Fruit fly (Drosophila melanogaster): ENCODE measurements around the gene Clic.

Clic gene

DNA sequence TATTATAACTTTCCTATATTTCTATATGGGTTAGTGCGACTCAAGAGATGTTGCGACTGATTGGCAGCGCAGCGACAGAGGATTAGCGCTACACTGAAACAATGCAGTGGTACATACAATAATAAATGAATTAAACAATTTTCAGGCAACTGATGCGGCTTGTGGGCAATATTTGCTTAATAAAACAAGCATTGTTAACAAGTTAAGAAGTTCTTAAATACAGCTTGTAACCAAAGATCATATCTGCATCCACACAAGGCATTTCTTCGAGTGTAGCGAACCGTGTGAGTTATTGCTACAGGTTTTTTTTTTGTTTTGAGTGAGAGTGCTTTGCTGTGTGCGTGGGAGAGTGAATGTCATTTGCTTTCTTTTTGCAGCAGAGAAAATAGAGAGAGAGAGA is 16.8 kb upstream of the Clic start (continued):
- TF ChIP-seq CG2116 (GFP tag; optimal IDR thresholded peaks at IDR 0.05) (peak; percentile 28), CG33557 (GFP tag; optimal IDR thresholded peaks at IDR 0.05) (no peak), CG4360 (GFP tag; IDR thresholded peaks at IDR 0.05) (no peak), grn (GFP tag; optimal IDR thresholded peaks at IDR 0.05) (no peak), Hey (tag; optimal IDR thresholded peaks at IDR 0.05) (no peak), z (GFP tag; IDR thresholded peaks at IDR 0.05) (0 out of 3 replicates have a peak, but pooled peaks have one; percentile 37), CG8478 (optimal IDR thresholded peaks at IDR 0.05) (no peak), CG11085 (GFP tag; IDR thresholded peaks at IDR 0.05) (no peak), p53 (GFP tag; optimal IDR thresholded peaks at IDR 0.05) (peak; percentile 3), CG9932 (GFP tag; IDR thresholded peaks at IDR 0.05) (peak; percentile 55), Stat92E (GFP tag; optimal IDR thresholded peaks at IDR 0.05) (no peak), CG15269 (tag; optimal IDR thresholded peaks at IDR 0.05) (peak; percentile 74), Hr51 (GFP tag; optimal IDR thresholded peaks at IDR 0.05) (peak; percentile 52 to 81), sob (GFP tag; IDR thresholded peaks at IDR 0.05) (peak; percentile 69), unc-4 (GFP tag; IDR thresholded peaks at IDR 0.05; ENCODE audit: partially characterized antibody) (no peak), tgo (GFP tag; IDR thresholded peaks at IDR 0.05) (peak; percentile 69), CG7963 (GFP tag; IDR thresholded peaks at IDR 0.05; ENCODE audit: partially characterized antibody) (no peak), ase (GFP tag; IDR thresholded peaks at IDR 0.05) (peak; percentile 73), gcm2 (GFP tag; optimal IDR thresholded peaks at IDR 0.05) (peak; percentile 53), CG32767 (GFP tag; IDR thresholded peaks at IDR 0.05) (peak; percentile 41; the same call in 1 of the 2 replicates), CG34224 (GFP tag; IDR thresholded peaks at IDR 0.05; ENCODE audit: partially characterized antibody) (no peak), jumu (GFP tag; optimal IDR thresholded peaks at IDR 0.05) (peak; percentile 70), knrl (GFP tag; IDR thresholded peaks at IDR 0.05; ENCODE audit: partially characterized antibody) (no peak), bab2 (GFP tag; optimal IDR thresholded peaks at IDR 0.05) (peak; percentile 76), CG13624 (GFP tag; optimal IDR thresholded peaks at IDR 0.05) (peak; percentile 58), so (GFP tag; IDR thresholded peaks at IDR 0.05) (peak; percentile 73; the same call in 1 of the 3 replicates), Asciz (GFP tag; optimal IDR thresholded peaks at IDR 0.05) (peak; percentile 57), NFAT (GFP tag; IDR thresholded peaks at IDR 0.05) (0 out of 2 replicates have a peak, but pooled peaks have one; percentile 23), Lim3 (GFP tag; IDR thresholded peaks at IDR 0.05) (peak; percentile 31; the same call in 1 of the 2 replicates), CG7786 (GFP tag; optimal IDR thresholded peaks at IDR 0.05) (peak; percentile 84), CG30431 (GFP tag; optimal IDR thresholded peaks at IDR 0.05) (peak; percentile 55), Dip2 (GFP tag; IDR thresholded peaks at IDR 0.05) (no peak), CG32532 (GFP tag; IDR thresholded peaks at IDR 0.05) (peak; percentile 65), cato (GFP tag; optimal IDR thresholded peaks at IDR 0.05; ENCODE audit: borderline replicate concordance) (peak; percentile 33), CG6689 (GFP tag; IDR thresholded peaks at IDR 0.05) (peak; percentile 69), zen2 (GFP tag; IDR thresholded peaks at IDR 0.05; ENCODE audit: partially characterized antibody) (no peak), Hmr (GFP tag; optimal IDR thresholded peaks at IDR 0.05) (peak; percentile 53), CG17328 (GFP tag; IDR thresholded peaks at IDR 0.05) (peak; percentile 74), CG2202 (tag; optimal IDR thresholded peaks at IDR 0.05) (peak; percentile 17), CG7271 (tag; optimal IDR thresholded peaks at IDR 0.05) (no peak), jigr1 (GFP tag; IDR thresholded peaks at IDR 0.05) (no peak), CG4328 (GFP tag; optimal IDR thresholded peaks at IDR 0.05) (no peak), bbx (GFP tag; IDR thresholded peaks at IDR 0.05; ENCODE audit: partially characterized antibody) (no peak), chif (GFP tag; optimal IDR thresholded peaks at IDR 0.05) (peak; percentile 65 to 77), CG14050 (GFP tag; IDR thresholded peaks at IDR 0.05) (peak; percentile 32; the same call in 2 of the 3 replicates), aop (GFP tag; IDR thresholded peaks at IDR 0.05) (peak; percentile 24; the same call in 1 of the 2 replicates), CG6175 (GFP tag; IDR thresholded peaks at IDR 0.05) (no peak), Antp (GFP tag; optimal IDR thresholded peaks at IDR 0.05) (peak; percentile 75), peb (GFP tag; IDR thresholded peaks at IDR 0.05) (peak; percentile 50; the same call in 1 of the 2 replicates), otp (GFP tag; IDR thresholded peaks at IDR 0.05) (0 out of 3 replicates have a peak, but pooled peaks have one; percentile 44), ftz-f1 (GFP tag; optimal IDR thresholded peaks at IDR 0.05) (no peak)
